Fruit fly (Drosophila melanogaster): ENCODE results near the gene CG12479.

dm6 chrX:14169068-14169642 lies 17.3 kb upstream of the CG12479 start, which contains the start of gene CG12480:
- peak; percentile 3 for TF ChIP-seq OdsH (GFP tag; optimal IDR thresholded peaks at IDR 0.05)
- peak; percentile 7 for TF ChIP-seq CG3919 (GFP tag; optimal IDR thresholded peaks at IDR 0.05)
- no peak for TF ChIP-seq Hr39 (GFP tag; optimal IDR thresholded peaks at IDR 0.05)
- no peak for TF ChIP-seq pdm3 (GFP tag; optimal IDR thresholded peaks at IDR 0.05)
- no peak for TF ChIP-seq vri (GFP tag; optimal IDR thresholded peaks at IDR 0.05)
